Worm (Caenorhabditis elegans): ENCODE results near the gene sip-1.

The sip-1 gene

ce11 chrIII:10461164-10461546 is 45.4 kb downstream of the sip-1 start, which contains the start of gene atx-2:
Gene atx-2, plus strand, starts transcription at chrIII:10461389.
- no peak for TF ChIP-seq unc-62 (GFP tag; optimal IDR thresholded peaks at IDR 0.05)

- no peak for TF ChIP-seq unc-62 (GFP tag; optimal IDR thresholded peaks at IDR 0.05)
Observed at ce11 chrIII:10460427-10461163, 46.0 kb downstream of the sip-1 start, which contains the start of gene ecps-1. Gene ecps-1, minus strand, starts transcription at chrIII:10460551.

All from whole organism, dauer.